Worm (Caenorhabditis elegans) whole organism, mixed stage, embryonic: ENCODE data around the gene tlp-1.
A peak's percentile ranks its signal among the peaks of the same experiment; 100 is the strongest.

Experiments
- M03D4.4 ChIP-seq: sonication (generic microtip); optimal IDR thresholded peaks from 2 replicates; lab custom pipeline; 2017; ENCODE audit warnings: mild to moderate bottlenecking, missing genetic modification characterization, missing compliant biosample characterization
- bed-3 ChIP-seq: fragments of 200-800 bp; sonication (Bioruptor generic); optimal IDR thresholded peaks from 3 replicates; lab custom pipeline; 2018; ENCODE audit warnings: mild to moderate bottlenecking, missing genetic modification characterization, moderate library complexity, missing compliant biosample characterization
- blmp-1 ChIP-seq: fragments of 150-350 bp; optimal IDR thresholded peaks from 2 replicates; lab custom pipeline; 2014; ENCODE audit warnings: missing biosample characterization, missing genetic modification characterization
- ceh-39 ChIP-seq: fragments of 150-350 bp; optimal IDR thresholded peaks from 2 replicates; lab custom pipeline; 2014; ENCODE audit warnings: missing biosample characterization, missing genetic modification characterization
- ceh-43 ChIP-seq: fragments of 200-800 bp; sonication (Bioruptor generic); optimal IDR thresholded peaks from 2 replicates; lab custom pipeline; 2018; ENCODE audit warnings: mild to moderate bottlenecking, missing genetic modification characterization, moderate library complexity, missing compliant biosample characterization
- ceh-83 ChIP-seq: fragments of 200-800 bp; sonication (Bioruptor generic); optimal IDR thresholded peaks from 2 replicates; lab custom pipeline; 2018; ENCODE audit warnings: mild to moderate bottlenecking, missing genetic modification characterization, missing compliant biosample characterization
- ces-1 ChIP-seq: fragments of 150-350 bp; optimal IDR thresholded peaks from 2 replicates; lab custom pipeline; 2014; ENCODE audit warnings: missing biosample characterization, missing genetic modification reagents, missing genetic modification characterization
- cnd-1 ChIP-seq: fragments of 200-800 bp; sonication (Bioruptor generic); optimal IDR thresholded peaks from 2 replicates; lab custom pipeline; 2018; ENCODE audit warnings: mild to moderate bottlenecking, missing genetic modification characterization, missing compliant biosample characterization
- drap-1 ChIP-seq: fragments of 200-800 bp; sonication (Bioruptor generic); optimal IDR thresholded peaks from 3 replicates; lab custom pipeline; 2018; ENCODE audit warnings: mild to moderate bottlenecking, missing genetic modification characterization, missing compliant biosample characterization
- elt-1 ChIP-seq: sonication (generic microtip); optimal IDR thresholded peaks from 2 replicates; lab custom pipeline; 2017; ENCODE audit warnings: missing genetic modification characterization, mild to moderate bottlenecking, missing compliant biosample characterization, antibody characterized with exemption, moderate library complexity, borderline replicate concordance; ENCODE audit not compliant: insufficient read depth
- elt-3 ChIP-seq: fragments of 150-350 bp; optimal IDR thresholded peaks from 2 replicates; lab custom pipeline; 2014; ENCODE audit warnings: missing biosample characterization, missing genetic modification characterization
- flh-1 ChIP-seq: fragments of 200-800 bp; sonication (Bioruptor generic); optimal IDR thresholded peaks from 2 replicates; lab custom pipeline; 2018; ENCODE audit warnings: mild to moderate bottlenecking, missing genetic modification characterization, moderate library complexity, missing compliant biosample characterization
- ham-2 ChIP-seq: fragments of 200-800 bp; sonication (Bioruptor generic); optimal IDR thresholded peaks from 2 replicates; lab custom pipeline; 2018; ENCODE audit warnings: mild to moderate bottlenecking, missing genetic modification characterization, missing compliant biosample characterization
- hlh-1 ChIP-seq: fragments of 150-350 bp; optimal IDR thresholded peaks from 2 replicates; lab custom pipeline; 2014; ENCODE audit warnings: missing biosample characterization, missing genetic modification reagents, missing genetic modification characterization
- lin-13 ChIP-seq: fragments of 150-350 bp; optimal IDR thresholded peaks from 2 replicates; lab custom pipeline; 2014; ENCODE audit warnings: missing biosample characterization, missing genetic modification characterization
- lin-32 ChIP-seq: fragments of 200-800 bp; sonication (Bioruptor generic); optimal IDR thresholded peaks from 2 replicates; lab custom pipeline; 2018; ENCODE audit warnings: mild to moderate bottlenecking, missing genetic modification characterization, missing compliant biosample characterization
- lsy-2 ChIP-seq: fragments of 150-350 bp; optimal IDR thresholded peaks from 2 replicates; lab custom pipeline; 2014; ENCODE audit warnings: missing biosample characterization, missing genetic modification characterization
- mab-5 ChIP-seq: fragments of 150-350 bp; optimal IDR thresholded peaks from 2 replicates; lab custom pipeline; 2014; ENCODE audit warnings: missing biosample characterization, missing genetic modification characterization
- mep-1 ChIP-seq: fragments of 150-350 bp; optimal IDR thresholded peaks from 2 replicates; lab custom pipeline; 2017; ENCODE audit warnings: missing biosample characterization, missing genetic modification reagents, missing genetic modification characterization, inconsistent platforms
- mls-2 ChIP-seq: sonication (generic microtip); optimal IDR thresholded peaks from 2 replicates; lab custom pipeline; 2016; ENCODE audit warnings: mild to moderate bottlenecking, missing genetic modification characterization, moderate library complexity, missing compliant biosample characterization
- nhr-12 ChIP-seq: fragments of 150-350 bp; optimal IDR thresholded peaks from 2 replicates; lab custom pipeline; 2014; ENCODE audit warnings: missing biosample characterization, missing genetic modification characterization
- nhr-2 ChIP-seq: fragments of 150-350 bp; optimal IDR thresholded peaks from 2 replicates; lab custom pipeline; 2014; ENCODE audit warnings: missing biosample characterization, missing genetic modification characterization
- nhr-237 ChIP-seq: fragments of 150-350 bp; optimal IDR thresholded peaks from 2 replicates; lab custom pipeline; 2014; ENCODE audit warnings: missing biosample characterization, missing genetic modification characterization
- nhr-28 ChIP-seq: fragments of 150-350 bp; optimal IDR thresholded peaks from 2 replicates; lab custom pipeline; 2014; ENCODE audit warnings: missing biosample characterization, missing genetic modification characterization
- nhr-76 ChIP-seq: sonication (generic microtip); optimal IDR thresholded peaks from 2 replicates; lab custom pipeline; 2017; ENCODE audit warnings: missing biosample characterization, missing genetic modification characterization
- pha-4 ChIP-seq: fragments of 150-350 bp; optimal IDR thresholded peaks from 2 replicates; lab custom pipeline; 2018; ENCODE audit warnings: missing biosample characterization, missing genetic modification reagents, missing genetic modification characterization
- sem-2 ChIP-seq: fragments of 200-800 bp; sonication (Bioruptor generic); optimal IDR thresholded peaks from 2 replicates; lab custom pipeline; 2018; ENCODE audit warnings: mild to moderate bottlenecking, missing genetic modification characterization, missing compliant biosample characterization
- snpc-4 ChIP-seq: fragments of 150-350 bp; optimal IDR thresholded peaks from 2 replicates; lab custom pipeline; 2014; ENCODE audit warnings: missing biosample characterization, missing genetic modification characterization
- sptf-1 ChIP-seq: sonication (generic microtip); optimal IDR thresholded peaks from 2 replicates; lab custom pipeline; 2017; ENCODE audit warnings: mild to moderate bottlenecking, missing genetic modification characterization, moderate library complexity, missing compliant biosample characterization
- tbx-8 ChIP-seq: fragments of 200-800 bp; sonication (Bioruptor generic); optimal IDR thresholded peaks from 2 replicates; lab custom pipeline; 2018; ENCODE audit warnings: mild to moderate bottlenecking, missing genetic modification characterization, moderate library complexity, missing compliant biosample characterization
- unc-120 ChIP-seq: sonication (generic microtip); optimal IDR thresholded peaks from 2 replicates; lab custom pipeline; 2017; ENCODE audit warnings: missing genetic modification characterization, missing compliant biosample characterization; ENCODE audit not compliant: poor library complexity, severe bottlenecking
- unc-39 ChIP-seq: fragments of 150-350 bp; optimal IDR thresholded peaks from 2 replicates; lab custom pipeline; 2014; ENCODE audit warnings: missing biosample characterization, missing genetic modification characterization
- unc-62 ChIP-seq: fragments of 150-350 bp; optimal IDR thresholded peaks from 2 replicates; lab custom pipeline; 2014; ENCODE audit warnings: missing biosample characterization, missing genetic modification reagents, missing genetic modification characterization
- zip-8 ChIP-seq: fragments of 150-350 bp; optimal IDR thresholded peaks from 2 replicates; lab custom pipeline; 2014; ENCODE audit warnings: missing biosample characterization, missing genetic modification characterization
- ztf-11 ChIP-seq: fragments of 150-350 bp; optimal IDR thresholded peaks from 2 replicates; lab custom pipeline; 2014; ENCODE audit warnings: missing biosample characterization, missing genetic modification characterization

tlp-1 gene

ce11 chrIV:13695720-13696364, 8.0 kb downstream of the tlp-1 start:
- no peak for TF ChIP-seq nhr-28 (tag; lab: Kevin White, UChicago)
- no peak for TF ChIP-seq sem-2
- TF ChIP-seq unc-62 (GFP tag; lab: Kevin White, UChicago) = peak; percentile 99
- no peak for TF ChIP-seq ceh-39 (tag; lab: Kevin White, UChicago)
- no peak for TF ChIP-seq nhr-76 (tag; lab: Kevin White, UChicago)
- TF ChIP-seq blmp-1 (tag; lab: Kevin White, UChicago) = no peak
- no peak for TF ChIP-seq M03D4.4 (tag; lab: Kevin White, UChicago)
- TF ChIP-seq tbx-8 (GFP tag; lab: Kevin White, UChicago) = no peak
- no peak for TF ChIP-seq lin-32
- no peak for TF ChIP-seq pha-4
- no peak for TF ChIP-seq snpc-4 (tag; lab: Kevin White, UChicago)
- TF ChIP-seq bed-3 (GFP tag; lab: Kevin White, UChicago) = no peak
- no peak for TF ChIP-seq lsy-2
- TF ChIP-seq ham-2 (GFP tag; lab: Kevin White, UChicago) = no peak
- no peak for TF ChIP-seq ceh-83 (GFP tag; lab: Kevin White, UChicago)
- TF ChIP-seq ceh-43 (GFP tag; lab: Kevin White, UChicago) = no peak
- TF ChIP-seq flh-1 (GFP tag; lab: Kevin White, UChicago) = no peak
- no peak for TF ChIP-seq elt-3 (tag; lab: Kevin White, UChicago)
- no peak for TF ChIP-seq unc-39 (tag; lab: Kevin White, UChicago)
- TF ChIP-seq nhr-237 (tag; lab: Kevin White, UChicago) = no peak
- no peak for TF ChIP-seq mep-1 (tag; lab: Kevin White, UChicago)
- TF ChIP-seq sptf-1 (tag; lab: Kevin White, UChicago) = no peak
- TF ChIP-seq elt-1 (tag; lab: Kevin White, UChicago) = peak; percentile 29
- TF ChIP-seq cnd-1 (tag; lab: Kevin White, UChicago) = no peak
- no peak for TF ChIP-seq drap-1 (GFP tag; lab: Kevin White, UChicago)
- peak; percentile 33 for TF ChIP-seq unc-120 (tag; lab: Kevin White, UChicago)
- TF ChIP-seq lin-13 (tag; lab: Kevin White, UChicago) = no peak
- TF ChIP-seq nhr-12 = no peak
- TF ChIP-seq zip-8 (tag; lab: Kevin White, UChicago) = no peak
- TF ChIP-seq mab-5 = peak; percentile 70
- TF ChIP-seq ces-1 (GFP tag; lab: Kevin White, UChicago) = no peak
- peak; percentile 82 for TF ChIP-seq nhr-2 (tag; lab: Kevin White, UChicago)
- TF ChIP-seq hlh-1 = peak; percentile 44
- TF ChIP-seq mls-2 (tag; lab: Kevin White, UChicago) = no peak
- no peak for TF ChIP-seq ztf-11 (tag; lab: Kevin White, UChicago)
- TF ChIP-seq, all 35 proteins: peak for 6

- no peak for TF ChIP-seq pha-4
Measured at ce11 chrIV:13695302-13695701, 8.6 kb downstream of the tlp-1 start.

- TF ChIP-seq snpc-4 (tag; lab: Kevin White, UChicago) = no peak
- no peak for TF ChIP-seq ces-1 (GFP tag; lab: Kevin White, UChicago)
- no peak for TF ChIP-seq elt-1 (tag; lab: Kevin White, UChicago)
- peak; percentile 9 for TF ChIP-seq mab-5
- no peak for TF ChIP-seq sptf-1 (tag; lab: Kevin White, UChicago)
- TF ChIP-seq hlh-1 = peak; percentile 29
- peak; percentile 89 for TF ChIP-seq unc-62 (GFP tag; lab: Kevin White, UChicago)
- no peak for TF ChIP-seq pha-4
- TF ChIP-seq sem-2 = no peak
Measured at ce11 chrIV:13694600-13694999, 9.3 kb downstream of the tlp-1 start.

- no peak for TF ChIP-seq mls-2 (tag; lab: Kevin White, UChicago)
- no peak for TF ChIP-seq nhr-76 (tag; lab: Kevin White, UChicago)
- no peak for TF ChIP-seq bed-3 (GFP tag; lab: Kevin White, UChicago)
- TF ChIP-seq nhr-237 (tag; lab: Kevin White, UChicago) = no peak
- TF ChIP-seq pha-4 = no peak
- no peak for TF ChIP-seq snpc-4 (tag; lab: Kevin White, UChicago)
- TF ChIP-seq ceh-83 (GFP tag; lab: Kevin White, UChicago) = no peak
- peak; percentile 98 for TF ChIP-seq unc-62 (GFP tag; lab: Kevin White, UChicago)
- TF ChIP-seq ceh-39 (tag; lab: Kevin White, UChicago) = no peak
Measured at ce11 chrIV:13693976-13694375, 9.9 kb downstream of the tlp-1 start.
